Fruit fly (Drosophila melanogaster) S2 (cell line): ENCODE data around the gene CIA30.

Source experiments
- CG8478 ChIP-seq: fragments of >200 bp; optimal IDR thresholded peaks from 2 replicates; lab custom pipeline; 2018
- CTCF ChIP-seq, 2 experiments: fragments of >200 bp; optimal IDR thresholded peaks; 2 replicates each; lab custom pipeline; 2018

The CIA30 gene

dm6 chr3R:29780402-29781029 is 43.8 kb downstream of the CIA30 start, which contains the start of gene fig:
TSS of gene fig (minus strand) at chr3R:29780452.
- no peak for TF ChIP-seq CTCF (optimal IDR thresholded peaks at IDR 0.05; lab: Kevin White, UChicago)
- no peak for TF ChIP-seq CG8478 (lab: Kevin White, UChicago)

dm6 chr3R:29781874-29782273 is 45.1 kb downstream of the CIA30 start:
- no peak for TF ChIP-seq CTCF (optimal IDR thresholded peaks at IDR 0.05; lab: Kevin White, UChicago)
- no peak for TF ChIP-seq CG8478 (lab: Kevin White, UChicago)

dm6 chr3R:29782367-29782766 is 45.6 kb downstream of the CIA30 start:
- TF ChIP-seq CTCF (optimal IDR thresholded peaks at IDR 0.05; lab: Kevin White, UChicago) (no peak), CG8478 (lab: Kevin White, UChicago) (no peak)

dm6 chr3R:29783210-29783609 is 46.4 kb downstream of the CIA30 start:
- TF ChIP-seq CG8478 (lab: Kevin White, UChicago) (no peak), CTCF (optimal IDR thresholded peaks at IDR 0.05; lab: Kevin White, UChicago) (no peak)

dm6 chr3R:29785242-29785641 is 48.5 kb downstream of the CIA30 start:
- TF ChIP-seq CTCF (optimal IDR thresholded peaks at IDR 0.05; lab: Kevin White, UChicago) (no peak), CG8478 (lab: Kevin White, UChicago) (no peak)

- TF ChIP-seq CG8478 (lab: Kevin White, UChicago) = no peak
- TF ChIP-seq CTCF (optimal IDR thresholded peaks at IDR 0.05; lab: Kevin White, UChicago) = no peak
Observed at dm6 chr3R:29786016-29786996, 49.5 kb downstream of the CIA30 start.
